Worm (Caenorhabditis elegans) whole organism, late embryonic: ENCODE data around the gene pro-2.

Experiments used
- F13H6.1 ChIP-seq: sonication (generic microtip); optimal IDR thresholded peaks from 2 replicates; lab custom pipeline; 2016; ENCODE audit warnings: missing genetic modification characterization, missing compliant biosample characterization
- K02D7.2 ChIP-seq: sonication (generic microtip); optimal IDR thresholded peaks from 2 replicates; lab custom pipeline; 2017; ENCODE audit warnings: mild to moderate bottlenecking, missing genetic modification characterization, missing compliant biosample characterization
- Y22D7AL.16 ChIP-seq: sonication (generic microtip); optimal IDR thresholded peaks from 2 replicates; lab custom pipeline; 2016; ENCODE audit warnings: missing genetic modification characterization, missing compliant biosample characterization
- ama-1 ChIP-seq: fragments of 150-350 bp; optimal IDR thresholded peaks from 2 replicates; lab custom pipeline; 2014
- che-1 ChIP-seq: sonication (generic microtip); optimal IDR thresholded peaks from 2 replicates; lab custom pipeline; 2016; ENCODE audit warnings: mild to moderate bottlenecking, missing genetic modification characterization, missing compliant biosample characterization
- ets-4 ChIP-seq: sonication (generic microtip); optimal IDR thresholded peaks from 2 replicates; lab custom pipeline; 2016; ENCODE audit warnings: missing genetic modification characterization, missing compliant biosample characterization
- nhr-11 ChIP-seq: fragments of 150-350 bp; optimal IDR thresholded peaks from 2 replicates; lab custom pipeline; 2014; ENCODE audit warnings: missing biosample characterization, missing genetic modification characterization
- pha-4 ChIP-seq: fragments of 150-350 bp; optimal IDR thresholded peaks from 2 replicates; lab custom pipeline; 2018; ENCODE audit warnings: missing biosample characterization, missing genetic modification reagents, missing genetic modification characterization
- tbx-2 ChIP-seq: sonication (generic microtip); optimal IDR thresholded peaks from 2 replicates; lab custom pipeline; 2016; ENCODE audit warnings: missing genetic modification characterization, missing compliant biosample characterization
- unc-42 ChIP-seq: sonication (generic microtip); optimal IDR thresholded peaks from 2 replicates; lab custom pipeline; 2016; ENCODE audit warnings: missing genotype, missing genetic modification characterization, missing compliant biosample characterization
- unc-55 ChIP-seq: sonication (generic microtip); optimal IDR thresholded peaks from 2 replicates; lab custom pipeline; 2017; ENCODE audit warnings: missing biosample characterization, missing genetic modification reagents, missing genetic modification characterization
- unc-86 ChIP-seq: sonication (generic microtip); optimal IDR thresholded peaks from 2 replicates; lab custom pipeline; 2016; ENCODE audit warnings: missing genetic modification characterization, missing compliant biosample characterization

- no peak for TF ChIP-seq ets-4 (tag; lab: Kevin White, UChicago)
- TF ChIP-seq unc-42 (tag; lab: Kevin White, UChicago) = no peak
- no peak for TF ChIP-seq Y22D7AL.16 (tag; lab: Kevin White, UChicago)
- TF ChIP-seq unc-55 = no peak
- no peak for TF ChIP-seq pha-4 (tag; lab: Kevin White, UChicago)
- TF ChIP-seq ama-1 (lab: Kevin White, UChicago) = no peak
- TF ChIP-seq tbx-2 (tag; lab: Kevin White, UChicago) = no peak
- no peak for TF ChIP-seq K02D7.2 (tag; lab: Kevin White, UChicago)
- TF ChIP-seq F13H6.1 (tag; lab: Kevin White, UChicago) = no peak
- no peak for TF ChIP-seq nhr-11 (tag; lab: Kevin White, UChicago)
- TF ChIP-seq che-1 (tag; lab: Kevin White, UChicago) = no peak
- TF ChIP-seq unc-86 (tag; lab: Kevin White, UChicago) = no peak
Observed at ce11 chrII:10346075-10346474, 1.2 kb upstream of the pro-2 start, which contains the start of gene C07E3.10.
